Worm (Caenorhabditis elegans) whole organism, mixed stage, embryonic: Measurements from ENCODE around the gene nlp-3.
A peak's percentile ranks its signal among the peaks of the same experiment; 100 is the strongest.

Experiments used
- ceh-83 ChIP-seq: fragments of 200-800 bp; sonication (Bioruptor generic); optimal IDR thresholded peaks from 2 replicates; lab custom pipeline; 2018; ENCODE audit warnings: mild to moderate bottlenecking, missing genetic modification characterization, missing compliant biosample characterization
- ces-1 ChIP-seq: fragments of 150-350 bp; optimal IDR thresholded peaks from 2 replicates; lab custom pipeline; 2014; ENCODE audit warnings: missing biosample characterization, missing genetic modification reagents, missing genetic modification characterization
- nhr-237 ChIP-seq: fragments of 150-350 bp; optimal IDR thresholded peaks from 2 replicates; lab custom pipeline; 2014; ENCODE audit warnings: missing biosample characterization, missing genetic modification characterization

DNA sequence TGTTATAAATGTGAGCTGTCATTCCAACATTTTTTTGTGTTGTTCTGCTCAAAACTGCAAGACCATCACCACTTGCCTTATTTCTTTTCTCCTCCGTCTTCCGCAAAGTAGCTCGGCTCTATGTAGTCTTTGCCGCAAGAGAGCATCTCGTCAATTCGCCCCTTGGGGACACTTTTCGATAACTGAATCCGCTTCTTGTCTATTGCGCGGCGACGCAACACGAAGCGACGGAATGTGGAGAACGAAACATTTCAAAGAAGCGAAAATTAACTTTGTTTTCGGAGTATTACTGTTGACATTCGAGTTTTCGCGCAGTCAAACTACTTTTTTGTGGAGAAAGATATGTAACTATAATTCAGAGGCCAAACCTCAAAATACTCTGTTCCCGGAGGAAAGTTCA is 19.9 kb upstream of the nlp-3 start:
- TF ChIP-seq ces-1 (peak; percentile 79), ceh-83 (GFP tag; lab: Kevin White, UChicago) (no peak), nhr-237 (tag; lab: Kevin White, UChicago) (no peak)
